Fruit fly (Drosophila melanogaster) whole organism, adult: ENCODE results near the gene CG13659.

Source experiments
- CG11617 ChIP-seq: fragments of 200-800 bp; sonication (Bioruptor generic); optimal IDR thresholded peaks from 2 replicates; lab custom pipeline; 2017; ENCODE audit warnings: mild to moderate bottlenecking, missing biosample characterization, missing genetic modification reagents, missing genetic modification characterization
- CG12768 ChIP-seq: fragments of 200-800 bp; sonication (Bioruptor generic); optimal IDR thresholded peaks from 2 replicates; lab custom pipeline; 2017; ENCODE audit warnings: missing biosample characterization, missing genetic modification characterization, mild to moderate bottlenecking, moderate library complexity, missing genetic modification reagents
- CG14711 ChIP-seq: fragments of 200-800 bp; sonication (Bioruptor generic); optimal IDR thresholded peaks from 2 replicates; lab custom pipeline; 2018; ENCODE audit warnings: missing biosample characterization, mild to moderate bottlenecking, missing genetic modification characterization, moderate library complexity
- CG1620 ChIP-seq: fragments of 200-800 bp; sonication (Bioruptor generic); optimal IDR thresholded peaks from 2 replicates; lab custom pipeline; 2016; ENCODE audit warnings: missing biosample characterization, missing genetic modification characterization
- CG33017 ChIP-seq: fragments of 200-800 bp; sonication (Bioruptor generic); optimal IDR thresholded peaks from 2 replicates; lab custom pipeline; 2018; ENCODE audit warnings: missing biosample characterization, mild to moderate bottlenecking, missing genetic modification characterization, moderate library complexity
- CG5204 ChIP-seq: fragments of 200-800 bp; sonication (Bioruptor generic); optimal IDR thresholded peaks from 2 replicates; lab custom pipeline; 2016; ENCODE audit warnings: missing biosample characterization, missing genetic modification characterization
- CG7045 ChIP-seq: fragments of 200-800 bp; sonication (Bioruptor generic); optimal IDR thresholded peaks from 2 replicates; lab custom pipeline; 2017; ENCODE audit warnings: missing biosample characterization, mild to moderate bottlenecking, missing genetic modification characterization
- CG7101 ChIP-seq: fragments of 200-800 bp; sonication (Bioruptor generic); optimal IDR thresholded peaks from 2 replicates; lab custom pipeline; 2018; ENCODE audit warnings: missing biosample characterization, mild to moderate bottlenecking, missing genetic modification characterization, moderate library complexity
- Clk ChIP-seq: fragments of 200-800 bp; sonication (Bioruptor generic); optimal IDR thresholded peaks from 2 replicates; lab custom pipeline; 2017; ENCODE audit warnings: missing biosample characterization, missing genetic modification characterization
- Crg-1 ChIP-seq: fragments of 200-800 bp; sonication (Bioruptor generic); optimal IDR thresholded peaks from 2 replicates; lab custom pipeline; 2016; ENCODE audit warnings: missing biosample characterization, missing genetic modification characterization
- Hr96 ChIP-seq: fragments of 200-800 bp; sonication (Bioruptor generic); optimal IDR thresholded peaks from 2 replicates; lab custom pipeline; 2016; ENCODE audit warnings: missing biosample characterization, missing genetic modification characterization
- Mnt ChIP-seq: fragments of 200-800 bp; sonication (Bioruptor generic); optimal IDR thresholded peaks from 2 replicates; lab custom pipeline; 2016; ENCODE audit warnings: missing biosample characterization, mild to moderate bottlenecking, missing genetic modification characterization
- bab1 ChIP-seq: fragments of 200-800 bp; sonication (Bioruptor generic); optimal IDR thresholded peaks from 3 replicates; lab custom pipeline; 2019; ENCODE audit warnings: missing biosample characterization, mild to moderate bottlenecking, missing genetic modification characterization, moderate library complexity
- cic ChIP-seq: fragments of 200-800 bp; sonication (Bioruptor generic); optimal IDR thresholded peaks from 2 replicates; lab custom pipeline; 2017; ENCODE audit warnings: missing biosample characterization, mild to moderate bottlenecking, missing genetic modification characterization, moderate library complexity
- cnc ChIP-seq, 2 experiments: fragments of >200 bp; optimal IDR thresholded peaks; 2 replicates each; lab custom pipeline; 2017
- kay ChIP-seq: fragments of 200-800 bp; sonication (Bioruptor generic); peaks from one replicate; lab custom pipeline; 2016; ENCODE audit warnings: missing biosample characterization, missing genetic modification characterization, borderline replicate concordance
- ovo ChIP-seq: fragments of 200-800 bp; sonication (Bioruptor generic); optimal IDR thresholded peaks from 2 replicates; lab custom pipeline; 2016; ENCODE audit warnings: missing biosample characterization, missing genetic modification characterization
- pad ChIP-seq: fragments of 200-800 bp; sonication (Bioruptor generic); optimal IDR thresholded peaks from 3 replicates; lab custom pipeline; 2017; ENCODE audit warnings: missing biosample characterization, missing genetic modification characterization, mild to moderate bottlenecking, moderate library complexity, missing genetic modification reagents
- tj ChIP-seq: fragments of 200-800 bp; sonication (Bioruptor generic); optimal IDR thresholded peaks from 3 replicates; lab custom pipeline; 2017; ENCODE audit warnings: missing biosample characterization, mild to moderate bottlenecking, missing genetic modification characterization, moderate library complexity
- toe ChIP-seq: fragments of 200-800 bp; sonication (Bioruptor generic); optimal IDR thresholded peaks from 2 replicates; lab custom pipeline; 2016; ENCODE audit warnings: missing biosample characterization, missing genetic modification characterization

The CG13659 gene

dm6 chr3R:25279796-25280350, 20.8 kb upstream of the CG13659 start, which contains the start of gene CG10514:
TSS of gene CG10514 (minus strand) at chr3R:25279846.
- TF ChIP-seq CG1620 (GFP tag; lab: Kevin White, UChicago): no peak
- TF ChIP-seq Clk (GFP tag; lab: Kevin White, UChicago): no peak
- no peak for TF ChIP-seq CG11617 (GFP tag; lab: Kevin White, UChicago)
- no peak for TF ChIP-seq CG5204
- peak; percentile 50 for TF ChIP-seq CG7045 (GFP tag; lab: Kevin White, UChicago)
- no peak for TF ChIP-seq cnc (optimal IDR thresholded peaks at IDR 0.05; lab: Kevin White, UChicago)
- TF ChIP-seq pad (GFP tag; lab: Kevin White, UChicago): no peak
- peak; percentile 65 for TF ChIP-seq cic (GFP tag; lab: Kevin White, UChicago)
- TF ChIP-seq bab1 (GFP tag; lab: Kevin White, UChicago): no peak
- TF ChIP-seq Crg-1 (GFP tag; lab: Kevin White, UChicago): no peak
- peak; percentile 33 for TF ChIP-seq Mnt
- TF ChIP-seq kay (GFP tag; lab: Kevin White, UChicago): peak; percentile 90
- TF ChIP-seq CG33017 (tag; lab: Kevin White, UChicago): peak; percentile 45
- no peak for TF ChIP-seq toe (GFP tag; lab: Kevin White, UChicago)
- peak; percentile 23 for TF ChIP-seq ovo (GFP tag; lab: Kevin White, UChicago)
- no peak for TF ChIP-seq CG14711 (tag; lab: Kevin White, UChicago)
- no peak for TF ChIP-seq Hr96 (GFP tag; lab: Kevin White, UChicago)
- TF ChIP-seq CG12768: peak; percentile 53
- TF ChIP-seq tj (GFP tag; lab: Kevin White, UChicago): no peak
- peak; percentile 57 for TF ChIP-seq CG7101 (tag; lab: Kevin White, UChicago)

- TF ChIP-seq CG33017 (tag; lab: Kevin White, UChicago): peak; percentile 89
- peak; percentile 72 for TF ChIP-seq Clk (GFP tag; lab: Kevin White, UChicago)
- peak; percentile 87 for TF ChIP-seq CG7101 (tag; lab: Kevin White, UChicago)
- no peak for TF ChIP-seq toe (GFP tag; lab: Kevin White, UChicago)
- peak; percentile 89 for TF ChIP-seq CG12768
- peak; percentile 93 for TF ChIP-seq kay (GFP tag; lab: Kevin White, UChicago)
- TF ChIP-seq tj (GFP tag; lab: Kevin White, UChicago): peak; percentile 39
- TF ChIP-seq ovo (GFP tag; lab: Kevin White, UChicago): peak; percentile 30
- no peak for TF ChIP-seq cnc (optimal IDR thresholded peaks at IDR 0.05; lab: Kevin White, UChicago)
- peak; percentile 93 for TF ChIP-seq CG7045 (GFP tag; lab: Kevin White, UChicago)
- peak; percentile 67 for TF ChIP-seq Mnt
- no peak for TF ChIP-seq CG1620 (GFP tag; lab: Kevin White, UChicago)
- TF ChIP-seq bab1 (GFP tag; lab: Kevin White, UChicago): no peak
- TF ChIP-seq Crg-1 (GFP tag; lab: Kevin White, UChicago): peak; percentile 20
- TF ChIP-seq Hr96 (GFP tag; lab: Kevin White, UChicago): no peak
- peak; percentile 68 for TF ChIP-seq pad (GFP tag; lab: Kevin White, UChicago)
- TF ChIP-seq cic (GFP tag; lab: Kevin White, UChicago): peak; percentile 93
- peak; percentile 28 for TF ChIP-seq CG5204
- TF ChIP-seq CG11617 (GFP tag; lab: Kevin White, UChicago): peak; percentile 82
- peak; percentile 64 for TF ChIP-seq CG14711 (tag; lab: Kevin White, UChicago)
Observed at dm6 chr3R:25281165-25281564, 19.5 kb upstream of the CG13659 start, which contains the start of gene CG11892. TSS of gene CG11892 (plus strand) at chr3R:25281548.

- TF ChIP-seq cic (GFP tag; lab: Kevin White, UChicago) (peak; percentile 65), Mnt (no peak), CG7045 (GFP tag; lab: Kevin White, UChicago) (no peak), CG7101 (tag; lab: Kevin White, UChicago) (peak; percentile 14), Hr96 (GFP tag; lab: Kevin White, UChicago) (no peak), CG14711 (tag; lab: Kevin White, UChicago) (peak; percentile 33), tj (GFP tag; lab: Kevin White, UChicago) (no peak), CG12768 (peak; percentile 3), bab1 (GFP tag; lab: Kevin White, UChicago) (no peak), ovo (GFP tag; lab: Kevin White, UChicago) (no peak), CG5204 (no peak), CG33017 (tag; lab: Kevin White, UChicago) (no peak)
Observed at dm6 chr3R:25283209-25283670, 17.5 kb upstream of the CG13659 start, which contains the start of gene CG31300. TSS of gene CG31300 (plus strand) at chr3R:25283620.

DNA sequence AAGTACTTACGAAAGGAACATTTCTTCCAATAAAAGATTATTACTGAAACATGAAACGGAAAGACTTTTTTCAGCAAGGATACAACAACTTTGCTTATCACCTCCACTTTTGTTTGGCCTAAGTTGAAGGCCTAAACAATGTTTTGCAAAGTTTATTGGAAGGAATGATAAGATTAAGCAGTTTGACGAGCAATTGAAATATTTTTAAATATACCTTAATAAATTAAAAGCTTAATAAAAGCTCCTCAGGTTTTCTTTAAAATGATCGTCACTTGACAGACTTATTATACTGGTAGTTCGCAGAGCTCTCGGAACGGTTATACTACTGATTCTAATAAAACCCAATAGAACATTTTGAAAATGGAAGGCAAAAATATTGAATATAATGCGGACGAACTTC, 15.5 kb upstream of the CG13659 start, which contains the start of gene CG31104:
Gene CG31104, plus strand, starts transcription at position 301 of the 400 bp plus-strand sequence.
- TF ChIP-seq kay (GFP tag; lab: Kevin White, UChicago) (peak; percentile 87), CG5204 (no peak)

DNA sequence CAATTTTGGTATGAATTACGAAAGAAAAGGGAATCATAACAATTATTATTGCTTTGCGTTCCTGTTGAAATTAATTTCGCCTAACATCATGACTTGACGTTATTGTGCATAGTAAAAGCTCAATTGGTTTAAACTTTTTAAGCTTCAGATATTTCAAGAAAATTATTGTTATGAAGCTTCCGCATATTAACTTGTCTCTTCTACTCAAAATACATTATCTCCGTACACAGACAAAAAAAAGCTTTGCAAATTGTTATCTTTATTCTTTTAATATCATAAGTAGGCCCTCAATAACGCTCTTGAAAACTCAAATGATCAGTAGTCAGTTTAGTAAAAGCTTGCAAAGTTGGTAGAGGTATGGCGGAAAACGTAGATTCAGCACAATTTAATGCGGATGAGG, 13.6 kb upstream of the CG13659 start, which contains the start of gene CG13658:
Gene CG13658, plus strand, starts transcription at position 347 of the 400 bp plus-strand sequence.
- no peak for TF ChIP-seq CG5204
- TF ChIP-seq kay (GFP tag; lab: Kevin White, UChicago): peak; percentile 90
- TF ChIP-seq bab1 (GFP tag; lab: Kevin White, UChicago): peak; percentile 14
- peak; percentile 59 for TF ChIP-seq cic (GFP tag; lab: Kevin White, UChicago)
- peak; percentile 13 for TF ChIP-seq CG12768
- TF ChIP-seq cnc (optimal IDR thresholded peaks at IDR 0.05; lab: Kevin White, UChicago): peak in 1 of 2 experiments; percentile 81
- no peak for TF ChIP-seq CG1620 (GFP tag; lab: Kevin White, UChicago)

- TF ChIP-seq CG11617 (GFP tag; lab: Kevin White, UChicago) (no peak), kay (GFP tag; lab: Kevin White, UChicago) (peak; percentile 37)
Observed at dm6 chr3R:25289589-25289988, 11.1 kb upstream of the CG13659 start, which contains the start of gene CG11893. TSS of gene CG11893 (plus strand) at chr3R:25289889.
